Fruit fly (Drosophila melanogaster) whole organism, embryonic: ENCODE results near the gene CG14431.
A peak's percentile ranks its signal among the peaks of the same experiment; 100 is the strongest.

Experiments used
- Adf1 ChIP-seq: fragments of 200-800 bp; sonication (Bioruptor generic); IDR thresholded peaks from 2 replicates; pipeline ENCODE4 v1.3.6; 2022; ENCODE audit warnings: missing biosample characterization, missing genetic modification characterization
- Antp ChIP-seq: fragments of 200-800 bp; sonication (Bioruptor generic); optimal IDR thresholded peaks from 3 replicates; lab custom pipeline; 2016; ENCODE audit warnings: missing biosample characterization, missing genetic modification characterization
- Atf3 ChIP-seq: fragments of 200-800 bp; sonication (Bioruptor generic); optimal IDR thresholded peaks from 3 replicates; lab custom pipeline; 2016; ENCODE audit warnings: missing biosample characterization, missing genetic modification characterization
- BtbVII ChIP-seq: fragments of 200-800 bp; sonication (Bioruptor generic); optimal IDR thresholded peaks from 3 replicates; lab custom pipeline; 2017; ENCODE audit warnings: missing biosample characterization, mild to moderate bottlenecking, missing genetic modification characterization
- C15 ChIP-seq: fragments of 200-800 bp; sonication (Bioruptor generic); IDR thresholded peaks from 3 replicates; pipeline ENCODE4 v1.3.6; 2022; ENCODE audit warnings: missing biosample characterization, missing genetic modification characterization
- CG10654 ChIP-seq: fragments of 200-800 bp; sonication (Bioruptor generic); optimal IDR thresholded peaks from 2 replicates; lab custom pipeline; 2016; ENCODE audit warnings: missing biosample characterization, missing genetic modification characterization
- CG13775 ChIP-seq: fragments of 200-800 bp; sonication (Bioruptor generic); optimal IDR thresholded peaks from 3 replicates; lab custom pipeline; 2017; ENCODE audit warnings: missing biosample characterization, mild to moderate bottlenecking, missing genetic modification characterization
- CG13894 ChIP-seq: fragments of 200-800 bp; sonication (Bioruptor generic); optimal IDR thresholded peaks from 3 replicates; lab custom pipeline; 2018; ENCODE audit warnings: missing biosample characterization, mild to moderate bottlenecking, missing genetic modification characterization, moderate library complexity
- CG15479 ChIP-seq: fragments of 200-800 bp; sonication (Bioruptor generic); optimal IDR thresholded peaks from 3 replicates; lab custom pipeline; 2019; ENCODE audit warnings: missing biosample characterization, mild to moderate bottlenecking, missing genetic modification characterization, moderate library complexity
- CG15696 ChIP-seq: fragments of 200-800 bp; sonication (Bioruptor generic); optimal IDR thresholded peaks from 2 replicates; lab custom pipeline; 2019; ENCODE audit warnings: missing biosample characterization, mild to moderate bottlenecking, missing genetic modification characterization, moderate library complexity
- CG18011 ChIP-seq: fragments of 200-800 bp; sonication (Bioruptor generic); optimal IDR thresholded peaks from 2 replicates; lab custom pipeline; 2017; ENCODE audit warnings: missing biosample characterization, missing genetic modification characterization, mild to moderate bottlenecking, moderate library complexity, missing genotype
- CG2712 ChIP-seq: fragments of 200-800 bp; optimal IDR thresholded peaks from 3 replicates; lab custom pipeline; 2019; ENCODE audit warnings: missing biosample characterization, mild to moderate bottlenecking, missing genetic modification characterization, moderate library complexity
- CG34376 ChIP-seq: fragments of 200-800 bp; sonication (Bioruptor generic); optimal IDR thresholded peaks from 2 replicates; lab custom pipeline; 2018; ENCODE audit warnings: missing biosample characterization, mild to moderate bottlenecking, missing genetic modification characterization
- CG4617 ChIP-seq: fragments of 200-800 bp; sonication (Bioruptor generic); optimal IDR thresholded peaks from 3 replicates; lab custom pipeline; 2016; ENCODE audit warnings: missing biosample characterization, missing genetic modification characterization, borderline replicate concordance
- CG6272 ChIP-seq: fragments of 200-800 bp; sonication (Bioruptor generic); IDR thresholded peaks from 2 replicates; pipeline ENCODE4 v1.3.6; 2022; ENCODE audit warnings: missing biosample characterization, missing genetic modification characterization
- CG6791 ChIP-seq: fragments of 200-800 bp; sonication (Bioruptor generic); IDR thresholded peaks from 3 replicates; pipeline ENCODE4 v1.3.6; 2022; ENCODE audit warnings: missing biosample characterization, missing genetic modification characterization; ENCODE audit not compliant: partially characterized antibody
- CG7372 ChIP-seq: fragments of 200-800 bp; sonication (Bioruptor generic); IDR thresholded peaks from 2 replicates; pipeline ENCODE4 v1.3.6; 2022; ENCODE audit warnings: missing biosample characterization, missing genetic modification characterization
- CG7928 ChIP-seq: fragments of 200-800 bp; sonication (Bioruptor generic); optimal IDR thresholded peaks from 2 replicates; lab custom pipeline; 2017; ENCODE audit warnings: missing biosample characterization, mild to moderate bottlenecking, missing genetic modification characterization
- CG8359 ChIP-seq: fragments of 200-800 bp; sonication (Bioruptor generic); optimal IDR thresholded peaks from 2 replicates; lab custom pipeline; 2017; ENCODE audit warnings: missing biosample characterization, mild to moderate bottlenecking, missing genetic modification characterization, borderline replicate concordance
- CG8765 ChIP-seq: fragments of 200-800 bp; sonication (Bioruptor generic); IDR thresholded peaks from 2 replicates; pipeline ENCODE4 v1.3.6; 2022; ENCODE audit warnings: missing biosample characterization, missing genetic modification characterization
- CG9727 ChIP-seq: fragments of 200-800 bp; sonication (Bioruptor generic); optimal IDR thresholded peaks from 3 replicates; lab custom pipeline; 2017; ENCODE audit warnings: missing biosample characterization, mild to moderate bottlenecking, missing genetic modification characterization
- HLH54F ChIP-seq: fragments of 200-800 bp; sonication (Bioruptor generic); optimal IDR thresholded peaks from 3 replicates; lab custom pipeline; 2016; ENCODE audit warnings: missing biosample characterization, missing genetic modification characterization
- Hand ChIP-seq: fragments of 200-800 bp; sonication (Bioruptor generic); optimal IDR thresholded peaks from 2 replicates; lab custom pipeline; 2017; ENCODE audit warnings: mild to moderate bottlenecking, missing biosample characterization, missing genetic modification reagents, missing genetic modification characterization
- HmgZ ChIP-seq: fragments of 200-800 bp; sonication (Bioruptor generic); optimal IDR thresholded peaks from 2 replicates; lab custom pipeline; 2018; ENCODE audit warnings: missing biosample characterization, mild to moderate bottlenecking, missing genetic modification characterization
- Lhr ChIP-seq: fragments of 200-800 bp; sonication (Bioruptor generic); optimal IDR thresholded peaks from 3 replicates; lab custom pipeline; 2017; ENCODE audit warnings: mild to moderate bottlenecking, missing biosample characterization, missing genetic modification reagents, missing genetic modification characterization
- Lim3 ChIP-seq: fragments of 200-800 bp; sonication (Bioruptor generic); IDR thresholded peaks from 2 replicates; pipeline ENCODE4 v1.3.6; 2022; ENCODE audit warnings: missing biosample characterization, missing genetic modification characterization
- Nf-YA ChIP-seq: fragments of 200-800 bp; sonication (Bioruptor generic); IDR thresholded peaks from 2 replicates; pipeline ENCODE4 v1.3.6; 2022; ENCODE audit warnings: missing biosample characterization, missing genetic modification characterization
- Nf-YB ChIP-seq: fragments of 200-800 bp; sonication (Bioruptor generic); optimal IDR thresholded peaks from 3 replicates; lab custom pipeline; 2019; ENCODE audit warnings: missing biosample characterization, mild to moderate bottlenecking, missing genetic modification characterization, moderate library complexity
- Optix ChIP-seq: fragments of 200-800 bp; sonication (Bioruptor generic); IDR thresholded peaks from 3 replicates; pipeline ENCODE4 v1.3.6; 2022; ENCODE audit warnings: missing biosample characterization, missing genetic modification characterization
- bowl ChIP-seq: fragments of 200-800 bp; sonication (Bioruptor generic); IDR thresholded peaks from 2 replicates; pipeline ENCODE4 v1.3.6; 2022; ENCODE audit warnings: missing biosample characterization, missing genetic modification characterization
- btn ChIP-seq: fragments of 200-800 bp; sonication (Bioruptor generic); optimal IDR thresholded peaks from 2 replicates; lab custom pipeline; 2016; ENCODE audit warnings: missing biosample characterization, missing genetic modification characterization
- chm ChIP-seq: fragments of 200-800 bp; sonication (Bioruptor generic); IDR thresholded peaks from 2 replicates; pipeline ENCODE4 v1.3.6; 2022; ENCODE audit warnings: missing biosample characterization, missing genetic modification characterization
- dati ChIP-seq: fragments of 200-800 bp; sonication (Bioruptor generic); IDR thresholded peaks from 2 replicates; pipeline ENCODE4 v1.3.6; 2022; ENCODE audit warnings: missing biosample characterization, missing genetic modification characterization
- gsb ChIP-seq: fragments of 200-800 bp; sonication (Bioruptor generic); IDR thresholded peaks from 2 replicates; pipeline ENCODE4 v1.3.6; 2022; ENCODE audit warnings: missing biosample characterization, missing genetic modification characterization
- ham ChIP-seq: fragments of 200-800 bp; sonication (Bioruptor generic); IDR thresholded peaks from 2 replicates; pipeline ENCODE4 v1.3.6; 2022; ENCODE audit warnings: missing biosample characterization, missing genetic modification characterization
- hbn ChIP-seq: fragments of 200-800 bp; sonication (Bioruptor generic); IDR thresholded peaks from 2 replicates; pipeline ENCODE4 v1.3.6; 2022; ENCODE audit warnings: missing biosample characterization, missing genetic modification characterization; ENCODE audit not compliant: partially characterized antibody
- hkb ChIP-seq, 2 experiments: fragments of 200-800 bp in 1 of 2; fragments of >200 bp in 1 of 2; sonication (Bioruptor generic) in 1 of 2; IDR thresholded peaks in 1 of 2; optimal IDR thresholded peaks in 1 of 2; 2 replicates each; pipeline versions ENCODE4 v1.3.6 to Lab custom; 2017 to 2022; ENCODE audit warnings: missing biosample characterization in 1 of 2, missing genetic modification characterization in 1 of 2
- jigr1 ChIP-seq: fragments of 200-800 bp; sonication (Bioruptor generic); IDR thresholded peaks from 3 replicates; pipeline ENCODE4 v1.3.6; 2022; ENCODE audit warnings: missing biosample characterization, missing genetic modification characterization
- nau ChIP-seq: fragments of 200-800 bp; sonication (Bioruptor generic); optimal IDR thresholded peaks from 3 replicates; lab custom pipeline; 2017; ENCODE audit warnings: missing biosample characterization, mild to moderate bottlenecking, missing genetic modification characterization, missing genetic modification reagents
- odd ChIP-seq: fragments of 200-800 bp; sonication (Bioruptor generic); optimal IDR thresholded peaks from 2 replicates; lab custom pipeline; 2017; ENCODE audit warnings: missing biosample characterization, mild to moderate bottlenecking, missing genetic modification characterization
- pita ChIP-seq: fragments of 200-800 bp; sonication (Bioruptor generic); optimal IDR thresholded peaks from 2 replicates; lab custom pipeline; 2017; ENCODE audit warnings: missing biosample characterization, mild to moderate bottlenecking, missing genetic modification characterization
- ro ChIP-seq: fragments of 200-800 bp; sonication (Bioruptor generic); IDR thresholded peaks from 2 replicates; pipeline ENCODE4 v1.3.6; 2022; ENCODE audit warnings: missing biosample characterization, missing genetic modification characterization
- sens-2 ChIP-seq: fragments of 200-800 bp; sonication (Bioruptor generic); IDR thresholded peaks from 2 replicates; pipeline ENCODE4 v1.3.6; 2022; ENCODE audit warnings: missing biosample characterization, missing genetic modification characterization
- shn ChIP-seq: fragments of 200-800 bp; sonication (Bioruptor generic); optimal IDR thresholded peaks from 3 replicates; lab custom pipeline; 2016; ENCODE audit warnings: missing biosample characterization, missing genetic modification characterization
- sob ChIP-seq: fragments of 200-800 bp; sonication (Bioruptor generic); IDR thresholded peaks from 2 replicates; pipeline ENCODE4 v1.3.6; 2022; ENCODE audit warnings: missing biosample characterization, missing genetic modification characterization
- unc-4 ChIP-seq: fragments of 200-800 bp; sonication (Bioruptor generic); IDR thresholded peaks from 2 replicates; pipeline ENCODE4 v1.3.6; 2022; ENCODE audit warnings: missing biosample characterization, missing genetic modification characterization; ENCODE audit not compliant: partially characterized antibody
- zf30C ChIP-seq: fragments of 200-800 bp; sonication (Bioruptor generic); optimal IDR thresholded peaks from 3 replicates; lab custom pipeline; 2018; ENCODE audit warnings: missing biosample characterization, mild to moderate bottlenecking, missing genetic modification characterization

The CG14431 gene

DNA sequence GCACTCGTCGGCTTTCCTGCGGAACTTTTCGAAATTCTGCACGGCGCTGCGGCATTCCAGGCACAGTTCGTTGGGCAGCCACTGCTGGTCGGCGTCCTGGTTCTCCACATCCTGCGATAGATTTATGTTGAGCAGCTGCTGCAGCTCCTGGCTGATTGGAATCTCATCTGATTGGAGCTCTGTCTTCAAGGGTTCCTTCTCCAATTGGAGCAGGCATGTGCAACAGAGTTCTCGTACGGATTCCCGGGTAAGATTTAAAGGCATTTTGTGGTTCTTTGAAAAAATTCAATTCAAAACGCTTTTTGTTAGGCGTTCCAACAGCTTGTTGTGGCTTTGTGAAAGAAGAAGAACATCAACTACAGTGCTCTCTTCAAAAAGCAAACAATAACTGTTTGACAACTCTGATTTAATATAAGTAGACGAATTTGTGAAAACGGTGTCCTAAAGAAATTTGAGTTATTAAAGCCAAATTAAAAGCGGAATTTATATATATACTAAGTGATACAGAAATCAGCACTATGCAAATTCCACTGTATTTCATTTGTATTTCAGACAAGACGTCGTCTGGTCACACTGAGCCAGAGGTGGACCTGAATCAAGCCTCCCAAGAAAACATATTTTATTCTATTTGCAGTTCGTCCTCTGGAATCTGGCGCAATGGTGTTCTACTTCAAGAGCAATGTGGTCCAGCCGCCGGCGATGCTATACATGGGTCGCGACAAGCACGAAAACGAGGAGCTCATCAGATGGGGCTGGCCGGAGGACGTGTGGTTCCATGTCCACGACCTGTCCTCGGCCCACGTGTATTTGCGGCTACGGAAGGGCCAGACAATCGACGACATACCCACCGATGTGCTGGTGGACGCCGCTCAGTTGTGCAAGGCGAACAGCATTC is 105.5 kb downstream of the CG14431 start, which contains the start of the genes CG3032 and CG4593 (continued):
- TF ChIP-seq hkb (optimal IDR thresholded peaks at IDR 0.05; lab: Kevin White, UChicago) = no peak
- peak; percentile 83 for TF ChIP-seq hkb (GFP tag; IDR thresholded peaks at IDR 0.05; lab: Robert Waterston, UW)
- peak; percentile 57 for TF ChIP-seq Adf1 (GFP tag; lab: Robert Waterston, UW)
- TF ChIP-seq Antp (GFP tag; lab: Kevin White, UChicago) = peak; percentile 69
- TF ChIP-seq odd (GFP tag; lab: Kevin White, UChicago) = no peak
- TF ChIP-seq CG7928 (GFP tag; lab: Kevin White, UChicago) = peak; percentile 47
- peak; percentile 48 for TF ChIP-seq shn (GFP tag; lab: Kevin White, UChicago)
- TF ChIP-seq CG15696 (tag; lab: Kevin White, UChicago) = peak; percentile 37
- peak; percentile 91 for TF ChIP-seq sob (GFP tag; lab: Robert Waterston, UW)
- peak; percentile 86 for TF ChIP-seq CG4617 (GFP tag; lab: Kevin White, UChicago)
- peak; percentile 31 for TF ChIP-seq nau (GFP tag; lab: Kevin White, UChicago)
- peak; percentile 21; the same call in 1 of the 2 replicates for TF ChIP-seq unc-4 (GFP tag; lab: Robert Waterston, UW)
- TF ChIP-seq jigr1 (GFP tag; lab: Robert Waterston, UW) = peak; percentile 65; the same call in 2 of the 3 replicates
- no peak for TF ChIP-seq zf30C
- TF ChIP-seq CG7372 = peak; percentile 85
- TF ChIP-seq sens-2 (GFP tag; lab: Robert Waterston, UW) = peak; percentile 63
- TF ChIP-seq hbn (GFP tag; lab: Robert Waterston, UW) = no peak
- TF ChIP-seq BtbVII (GFP tag; lab: Kevin White, UChicago) = peak; percentile 9
- TF ChIP-seq CG10654 (GFP tag; lab: Kevin White, UChicago) = peak; percentile 69
- TF ChIP-seq ro (GFP tag; lab: Robert Waterston, UW) = peak; percentile 53; the same call in 1 of the 2 replicates
- no peak; the same call in 1 of the 2 replicates for TF ChIP-seq ham (GFP tag; lab: Robert Waterston, UW)
- peak; percentile 87 for TF ChIP-seq CG6272 (GFP tag; lab: Robert Waterston, UW)
- peak; percentile 60 for TF ChIP-seq CG13894 (tag; lab: Kevin White, UChicago)
- no peak for TF ChIP-seq CG8359 (GFP tag; lab: Kevin White, UChicago)
- TF ChIP-seq Atf3 (GFP tag; lab: Kevin White, UChicago) = peak; percentile 34
- TF ChIP-seq Lim3 (GFP tag; lab: Robert Waterston, UW) = no peak; the same call in 1 of the 2 replicates
- peak; percentile 70 for TF ChIP-seq CG9727
- peak; percentile 65 for TF ChIP-seq CG13775 (GFP tag; lab: Kevin White, UChicago)
- peak; percentile 75; the same call in 1 of the 2 replicates for TF ChIP-seq CG8765 (GFP tag; lab: Robert Waterston, UW)
- no peak for TF ChIP-seq btn
- TF ChIP-seq HLH54F (GFP tag; lab: Kevin White, UChicago) = peak; percentile 77
- peak; percentile 29 for TF ChIP-seq CG34376 (GFP tag; lab: Kevin White, UChicago)
- TF ChIP-seq Nf-YB (GFP tag; lab: Kevin White, UChicago) = peak; percentile 47
- TF ChIP-seq chm (GFP tag; lab: Robert Waterston, UW) = peak; percentile 66; the same call in 1 of the 2 replicates
- TF ChIP-seq C15 (GFP tag; lab: Robert Waterston, UW) = peak; percentile 73; the same call in 2 of the 3 replicates
- no peak for TF ChIP-seq pita
- TF ChIP-seq CG15479 (GFP tag; lab: Kevin White, UChicago) = no peak
- no peak for TF ChIP-seq CG6791 (GFP tag; lab: Robert Waterston, UW)
- peak; percentile 64 for TF ChIP-seq bowl
- TF ChIP-seq Hand (GFP tag; lab: Kevin White, UChicago) = peak; percentile 40
- TF ChIP-seq HmgZ (tag; lab: Kevin White, UChicago) = peak; percentile 78
- peak; percentile 68; the same call in 2 of the 3 replicates for TF ChIP-seq Optix (GFP tag; lab: Robert Waterston, UW)
- TF ChIP-seq gsb = peak; percentile 87
- peak; percentile 79 for TF ChIP-seq dati (GFP tag; lab: Robert Waterston, UW)
- TF ChIP-seq Nf-YA = peak; percentile 77; the same call in 1 of the 2 replicates
- peak; percentile 82 for TF ChIP-seq CG2712
- TF ChIP-seq CG18011 (GFP tag; lab: Kevin White, UChicago) = peak; percentile 79
- peak; percentile 35 for TF ChIP-seq Lhr
